2 fruit fly cellular contexts compared by ENCODE assay signal in genomic region chr3R:11806753-11807152, dm6.
TF ChIP-seq lines count a peak whose summit lies in the region.

No protein-coding gene starts in this region.

TF ChIP-seq in whole organism, embryonic, 481 proteins besides CTCF, POLR2A, EP300 and RAD21 (continued from another document and continues in another):
- TF ChIP-seq ewg (GFP tag; optimal IDR thresholded peaks at IDR 0.05; lab: Kevin White, UChicago) (peak; percentile 17), unpg (GFP tag; optimal IDR thresholded peaks at IDR 0.05; lab: Kevin White, UChicago) (peak; percentile 51), ato (GFP tag; IDR thresholded peaks at IDR 0.05; lab: Robert Waterston, UW; ENCODE audit: partially characterized antibody) (no peak), org-1 (GFP tag; optimal IDR thresholded peaks at IDR 0.05; lab: Kevin White, UChicago) (no peak), pnt (GFP tag; optimal IDR thresholded peaks at IDR 0.05; lab: Kevin White, UChicago) (peak; percentile 22), CG15601 (tag; optimal IDR thresholded peaks at IDR 0.05; lab: Kevin White, UChicago) (no peak), dmrt11E (tag; optimal IDR thresholded peaks at IDR 0.05; lab: Kevin White, UChicago) (peak; percentile 14), CG10979 (tag; optimal IDR thresholded peaks at IDR 0.05; lab: Kevin White, UChicago) (peak; percentile 25), croc (GFP tag; conservative IDR thresholded peaks at IDR 0.05; lab: Robert Waterston, UW) (no peak), Fer1 (GFP tag; optimal IDR thresholded peaks at IDR 0.05; lab: Kevin White, UChicago) (peak; percentile 20), row (GFP tag; IDR thresholded peaks at IDR 0.05; lab: Robert Waterston, UW) (peak; percentile 76), Med (GFP tag; lab: Kevin White, UChicago) (peak; percentile 89), stc (GFP tag; IDR thresholded peaks at IDR 0.05; lab: Robert Waterston, UW) (no peak), CG13775 (GFP tag; optimal IDR thresholded peaks at IDR 0.05; lab: Kevin White, UChicago) (peak; percentile 10), cwo (GFP tag; optimal IDR thresholded peaks at IDR 0.05; lab: Kevin White, UChicago) (peak; percentile 23), CG8359 (GFP tag; optimal IDR thresholded peaks at IDR 0.05; lab: Kevin White, UChicago; ENCODE audit: borderline replicate concordance) (no peak), CG4707 (GFP tag; optimal IDR thresholded peaks at IDR 0.05; lab: Kevin White, UChicago) (no peak), Sox102F (GFP tag; optimal IDR thresholded peaks at IDR 0.05; lab: Kevin White, UChicago) (peak; percentile 57), CG1602 (GFP tag; optimal IDR thresholded peaks at IDR 0.05; lab: Kevin White, UChicago) (no peak), grau (tag; optimal IDR thresholded peaks at IDR 0.05; lab: Kevin White, UChicago) (peak; percentile 34), trem (tag; optimal IDR thresholded peaks at IDR 0.05; lab: Kevin White, UChicago) (no peak), CG12659 (GFP tag; optimal IDR thresholded peaks at IDR 0.05; lab: Kevin White, UChicago) (no peak), CG12391 (tag; optimal IDR thresholded peaks at IDR 0.05; lab: Kevin White, UChicago) (peak; percentile 20), CG9932 (GFP tag; IDR thresholded peaks at IDR 0.05; lab: Robert Waterston, UW) (0 out of 2 replicates have a peak, but pooled peaks have one; percentile 7), gt (GFP tag; IDR thresholded peaks at IDR 0.05; lab: Robert Waterston, UW) (no peak), tap (tag; optimal IDR thresholded peaks at IDR 0.05; lab: Kevin White, UChicago) (peak; percentile 8), phol (tag; optimal IDR thresholded peaks at IDR 0.05; lab: Kevin White, UChicago) (peak; percentile 44), CG9437 (GFP tag; optimal IDR thresholded peaks at IDR 0.05; lab: Kevin White, UChicago) (peak; percentile 9), Nf-YA (GFP tag; IDR thresholded peaks at IDR 0.05; lab: Robert Waterston, UW) (no peak), CG13287 (GFP tag; IDR thresholded peaks at IDR 0.05; lab: Robert Waterston, UW; ENCODE audit: partially characterized antibody) (no peak), bcd (GFP tag; optimal IDR thresholded peaks at IDR 0.05; lab: Kevin White, UChicago) (peak; percentile 13), CG14441 (GFP tag; IDR thresholded peaks at IDR 0.05; lab: Robert Waterston, UW) (peak; percentile 20; the same call in 1 of the 2 replicates), Optix (GFP tag; IDR thresholded peaks at IDR 0.05; lab: Robert Waterston, UW) (0 out of 3 replicates have a peak, but pooled peaks have one; percentile 16), ems (GFP tag; optimal IDR thresholded peaks at IDR 0.05; lab: Kevin White, UChicago) (peak; percentile 15), Hmr (GFP tag; optimal IDR thresholded peaks at IDR 0.05; lab: Kevin White, UChicago) (peak; percentile 28), zfh2 (GFP tag; optimal IDR thresholded peaks at IDR 0.05; lab: Kevin White, UChicago) (no peak), sim (GFP tag; IDR thresholded peaks at IDR 0.05; lab: Robert Waterston, UW) (no peak), az2 (GFP tag; optimal IDR thresholded peaks at IDR 0.05; lab: Kevin White, UChicago) (peak; percentile 36), tgo (GFP tag; IDR thresholded peaks at IDR 0.05; lab: Robert Waterston, UW) (peak; percentile 39; the same call in 1 of the 3 replicates), CG8944 (GFP tag; optimal IDR thresholded peaks at IDR 0.05; lab: Kevin White, UChicago) (no peak), Camta (GFP tag; optimal IDR thresholded peaks at IDR 0.05; lab: Kevin White, UChicago) (peak; percentile 7), tin (GFP tag; optimal IDR thresholded peaks at IDR 0.05; lab: Kevin White, UChicago) (peak; percentile 15), Oli (tag; optimal IDR thresholded peaks at IDR 0.05; lab: Kevin White, UChicago) (peak; percentile 47), CG15269 (tag; optimal IDR thresholded peaks at IDR 0.05; lab: Kevin White, UChicago) (peak; percentile 45), ac (GFP tag; optimal IDR thresholded peaks at IDR 0.05; lab: Kevin White, UChicago) (no peak), CG17829 (tag; optimal IDR thresholded peaks at IDR 0.05; lab: Kevin White, UChicago) (peak; percentile 18), CG32532 (GFP tag; IDR thresholded peaks at IDR 0.05; lab: Robert Waterston, UW) (peak; percentile 35; the same call in 1 of the 2 replicates), Bdp1 (GFP tag; optimal IDR thresholded peaks at IDR 0.05; lab: Kevin White, UChicago) (peak; percentile 15), slbo (GFP tag; IDR thresholded peaks at IDR 0.05; lab: Robert Waterston, UW) (peak; percentile 33; the same call in 1 of the 2 replicates), NfI (GFP tag; optimal IDR thresholded peaks at IDR 0.05; lab: Kevin White, UChicago) (peak; percentile 1), dmrt99B (tag; optimal IDR thresholded peaks at IDR 0.05; lab: Kevin White, UChicago) (peak; percentile 54), hkb (optimal IDR thresholded peaks at IDR 0.05; lab: Kevin White, UChicago) (no peak), hkb (GFP tag; IDR thresholded peaks at IDR 0.05; lab: Robert Waterston, UW) (peak; percentile 68), klu (GFP tag; IDR thresholded peaks at IDR 0.05; lab: Robert Waterston, UW) (no peak), CG16813 (GFP tag; IDR thresholded peaks at IDR 0.05; lab: Robert Waterston, UW; ENCODE audit: partially characterized antibody) (peak; percentile 40; the same call in 2 of the 3 replicates), CG9215 (GFP tag; IDR thresholded peaks at IDR 0.05; lab: Robert Waterston, UW) (0 out of 2 replicates have a peak, but pooled peaks have one; percentile 7), PHDP (tag; optimal IDR thresholded peaks at IDR 0.05; lab: Kevin White, UChicago) (peak; percentile 37), fd96Cb (tag; optimal IDR thresholded peaks at IDR 0.05; lab: Kevin White, UChicago) (peak; percentile 29), Hr3 (GFP tag; optimal IDR thresholded peaks at IDR 0.05; lab: Kevin White, UChicago) (peak; percentile 6), nerfin-2 (GFP tag; IDR thresholded peaks at IDR 0.05; lab: Robert Waterston, UW; ENCODE audit: partially characterized antibody) (no peak), ara (GFP tag; IDR thresholded peaks at IDR 0.05; lab: Robert Waterston, UW) (0 out of 2 replicates have a peak, but pooled peaks have one; percentile 22), knrl (GFP tag; IDR thresholded peaks at IDR 0.05; lab: Robert Waterston, UW; ENCODE audit: partially characterized antibody) (0 out of 3 replicates have a peak, but pooled peaks have one; percentile 30), CG8089 (GFP tag; optimal IDR thresholded peaks at IDR 0.05; lab: Kevin White, UChicago) (peak; percentile 14), CG7839 (tag; optimal IDR thresholded peaks at IDR 0.05; lab: Kevin White, UChicago) (peak; percentile 48)

TF ChIP-seq in whole organism, prepupa, 60 proteins besides CTCF, POLR2A, EP300 and RAD21 (continued from another document):
- peak; percentile 51 for TF ChIP-seq CG15336 (GFP tag; IDR thresholded peaks at IDR 0.05; lab: Robert Waterston, UW)
- peak; percentile 37 for TF ChIP-seq lz (GFP tag; optimal IDR thresholded peaks at IDR 0.05; lab: Kevin White, UChicago)
- TF ChIP-seq CG6276 (GFP tag; optimal IDR thresholded peaks at IDR 0.05; lab: Kevin White, UChicago), result peak; percentile 37
- TF ChIP-seq CG3919 (GFP tag; optimal IDR thresholded peaks at IDR 0.05; lab: Kevin White, UChicago), result peak; percentile 51
- peak; percentile 15 for TF ChIP-seq CG7368 (GFP tag; optimal IDR thresholded peaks at IDR 0.05; lab: Kevin White, UChicago)
- no peak for TF ChIP-seq Ets96B (tag; optimal IDR thresholded peaks at IDR 0.05; lab: Kevin White, UChicago)
- peak; percentile 12 for TF ChIP-seq Ets21C (GFP tag; optimal IDR thresholded peaks at IDR 0.05; lab: Kevin White, UChicago)
- TF ChIP-seq fkh (GFP tag; optimal IDR thresholded peaks at IDR 0.05; lab: Kevin White, UChicago), result no peak
- TF ChIP-seq ss (GFP tag; optimal IDR thresholded peaks at IDR 0.05; lab: Kevin White, UChicago), result peak in 1 of 2 experiments; percentile 30
- peak; percentile 60 for TF ChIP-seq Hr4 (GFP tag; optimal IDR thresholded peaks at IDR 0.05; lab: Kevin White, UChicago)
- TF ChIP-seq svp (GFP tag; lab: Kevin White, UChicago), result peak; percentile 69
- TF ChIP-seq Lpt (GFP tag; optimal IDR thresholded peaks at IDR 0.05; lab: Kevin White, UChicago), result no peak
- TF ChIP-seq Sox14 (GFP tag; optimal IDR thresholded peaks at IDR 0.05; lab: Kevin White, UChicago), result peak; percentile 65
- TF ChIP-seq CG1621 (tag; optimal IDR thresholded peaks at IDR 0.05; lab: Kevin White, UChicago), result peak; percentile 43
- peak; percentile 63 for TF ChIP-seq CG8119 (GFP tag; IDR thresholded peaks at IDR 0.05; lab: Robert Waterston, UW)
- peak; percentile 11 for TF ChIP-seq Sox15 (GFP tag; optimal IDR thresholded peaks at IDR 0.05; lab: Kevin White, UChicago)
- TF ChIP-seq Sox102F (GFP tag; optimal IDR thresholded peaks at IDR 0.05; lab: Kevin White, UChicago), result peak; percentile 50
- peak; percentile 44 for TF ChIP-seq CG6808 (GFP tag; optimal IDR thresholded peaks at IDR 0.05; lab: Kevin White, UChicago)
- TF ChIP-seq CG16779 (tag; optimal IDR thresholded peaks at IDR 0.05; lab: Kevin White, UChicago), result peak; percentile 22
- peak; percentile 40 for TF ChIP-seq CG8632 (GFP tag; optimal IDR thresholded peaks at IDR 0.05; lab: Kevin White, UChicago)
- TF ChIP-seq CG11294 (GFP tag; IDR thresholded peaks at IDR 0.05; lab: Robert Waterston, UW), result 0 out of 2 replicates have a peak, but pooled peaks have one; percentile 36
- TF ChIP-seq vri (GFP tag; optimal IDR thresholded peaks at IDR 0.05; lab: Kevin White, UChicago), result peak; percentile 7
- peak; percentile 48 for TF ChIP-seq CG6792 (GFP tag; optimal IDR thresholded peaks at IDR 0.05; lab: Kevin White, UChicago)
- TF ChIP-seq cyc (GFP tag; optimal IDR thresholded peaks at IDR 0.05; lab: Kevin White, UChicago), result peak; percentile 14
- no peak for TF ChIP-seq Blimp-1 (GFP tag; optimal IDR thresholded peaks at IDR 0.05; lab: Kevin White, UChicago)
- TF ChIP-seq spab (GFP tag; optimal IDR thresholded peaks at IDR 0.05; lab: Kevin White, UChicago), result peak; percentile 27
- TF ChIP-seq CG34406 (GFP tag; optimal IDR thresholded peaks at IDR 0.05; lab: Kevin White, UChicago), result peak; percentile 38
- peak; percentile 63 for TF ChIP-seq achi (GFP tag; optimal IDR thresholded peaks at IDR 0.05; lab: Kevin White, UChicago)
- TF ChIP-seq dsx (GFP tag; optimal IDR thresholded peaks at IDR 0.05; lab: Kevin White, UChicago; ENCODE audit: poor library complexity, severe bottlenecking), result no peak
- peak; percentile 60 for TF ChIP-seq acj6 (GFP tag; optimal IDR thresholded peaks at IDR 0.05; lab: Kevin White, UChicago)
- peak; percentile 67 for TF ChIP-seq OdsH (GFP tag; optimal IDR thresholded peaks at IDR 0.05; lab: Kevin White, UChicago)
- TF ChIP-seq CG10669 (GFP tag; optimal IDR thresholded peaks at IDR 0.05; lab: Kevin White, UChicago), result peak; percentile 56
- TF ChIP-seq fd85E (GFP tag; optimal IDR thresholded peaks at IDR 0.05; lab: Kevin White, UChicago), result no peak
- no peak for TF ChIP-seq Eip93F (GFP tag; optimal IDR thresholded peaks at IDR 0.05; lab: Kevin White, UChicago)
- TF ChIP-seq pdm3 (GFP tag; optimal IDR thresholded peaks at IDR 0.05; lab: Kevin White, UChicago), result peak; percentile 64
- peak; percentile 49 for TF ChIP-seq Eip75B (GFP tag; optimal IDR thresholded peaks at IDR 0.05; lab: Kevin White, UChicago)
- peak; percentile 39 for TF ChIP-seq CG3032 (tag; optimal IDR thresholded peaks at IDR 0.05; lab: Kevin White, UChicago)
- TF ChIP-seq CG31627 (GFP tag; optimal IDR thresholded peaks at IDR 0.05; lab: Kevin White, UChicago), result peak; percentile 50
TF ChIP-seq in whole organism, prepupa: peak in this region for 47.
